Worm (Caenorhabditis elegans): ENCODE results near the gene skn-1.

DNA sequence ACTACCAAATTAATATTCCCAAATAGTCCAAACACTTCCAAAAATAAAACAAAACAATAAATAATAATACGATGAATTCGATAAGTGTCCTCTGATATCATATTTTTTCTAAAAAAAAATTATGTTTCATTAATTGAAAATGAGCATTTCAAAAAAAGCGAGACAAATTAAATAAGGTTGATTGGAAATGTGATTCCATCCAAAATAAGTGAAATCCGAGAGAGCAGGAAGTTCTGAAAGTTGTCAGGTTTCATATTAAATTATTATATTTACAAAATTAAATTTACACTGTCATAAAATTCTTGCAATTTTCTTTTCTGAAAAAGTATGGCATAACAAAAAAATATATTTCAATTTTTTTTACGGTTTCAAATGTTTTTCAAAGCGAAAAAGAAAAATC lies 33.1 kb downstream of the skn-1 start, which contains the start of gene srsx-14:
- TF ChIP-seq fax-1 (tag; optimal IDR thresholded peaks at IDR 0.05) (no peak), rnt-1 (tag; optimal IDR thresholded peaks at IDR 0.05) (no peak), ceh-14 (tag; optimal IDR thresholded peaks at IDR 0.05) (no peak), pag-3 (tag; optimal IDR thresholded peaks at IDR 0.05; ENCODE audit: borderline replicate concordance) (no peak), pha-4 (tag; optimal IDR thresholded peaks at IDR 0.05) (no peak), hlh-13 (GFP tag; optimal IDR thresholded peaks at IDR 0.05) (no peak), nhr-11 (tag; optimal IDR thresholded peaks at IDR 0.05) (no peak), hlh-6 (tag; optimal IDR thresholded peaks at IDR 0.05) (no peak), ama-1 (optimal IDR thresholded peaks at IDR 0.05) (no peak), hlh-8 (tag; optimal IDR thresholded peaks at IDR 0.05) (no peak)
